Worm (Caenorhabditis elegans): ENCODE measurements around the gene fbxb-78.

DNA sequence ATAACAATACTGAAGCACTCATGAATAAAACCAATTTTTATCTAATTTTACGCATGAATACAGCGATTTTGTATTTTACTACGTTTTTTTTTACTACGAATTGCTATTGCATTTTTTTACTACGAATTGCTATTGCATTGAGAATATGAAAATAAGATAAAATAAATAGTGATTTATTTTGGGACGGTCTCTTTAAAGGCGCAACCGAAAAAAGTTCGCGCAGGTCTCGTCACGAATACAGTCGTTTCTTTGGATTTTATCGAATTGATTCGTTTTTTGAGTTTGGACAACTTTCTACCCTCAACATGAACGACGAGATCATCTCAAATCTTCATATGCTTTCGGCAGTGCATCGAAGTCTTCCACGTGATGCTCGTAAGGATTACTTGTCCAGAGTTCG, 14.5 kb downstream of the fbxb-78 start, which contains the start of gene Y17G9B.4:
- TF ChIP-seq pqm-1 (tag; optimal IDR thresholded peaks at IDR 0.05) (no peak), dsc-1 (tag; optimal IDR thresholded peaks at IDR 0.05) (no peak), ztf-4 (tag; optimal IDR thresholded peaks at IDR 0.05) (no peak)
